Worm (Caenorhabditis elegans): ENCODE measurements around the gene popl-5.

Gene popl-5

DNA sequence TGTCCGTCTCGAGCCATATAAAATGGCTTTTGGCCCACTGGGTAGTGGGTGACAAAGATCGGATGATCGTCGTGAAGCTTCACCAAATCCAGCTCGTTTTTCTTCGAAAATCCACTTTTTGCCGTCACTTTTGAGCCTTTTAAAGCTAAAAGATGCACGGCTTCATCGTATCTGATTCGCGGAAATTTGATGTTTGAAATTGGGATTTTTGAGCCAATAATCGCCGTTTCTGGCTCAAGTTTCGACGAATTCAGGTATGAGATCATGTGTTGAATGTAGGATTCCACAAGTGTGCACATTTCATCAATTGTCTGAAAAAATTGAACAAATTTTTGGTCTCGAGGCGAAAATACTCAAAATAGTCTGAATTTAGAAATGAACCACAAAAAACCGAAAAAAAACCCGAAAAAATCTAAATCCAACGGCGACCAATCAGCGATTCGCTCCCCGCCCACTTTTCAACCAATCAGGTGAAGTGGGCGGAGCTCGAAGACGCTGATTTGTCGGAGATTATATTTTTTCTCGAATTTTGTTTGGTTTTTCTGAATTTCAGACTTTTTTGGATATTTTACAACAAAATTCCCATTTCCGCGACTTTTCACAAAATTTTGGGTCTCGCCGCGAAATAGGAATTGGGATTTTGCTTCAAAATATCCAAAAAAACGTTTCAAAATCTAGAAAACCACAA, 1.7 kb upstream of the popl-5 start:
- TF ChIP-seq Y79H2A.3 (GFP tag; conservative IDR thresholded peaks at IDR 0.05) = no peak
- TF ChIP-seq nhr-90 (tag; optimal IDR thresholded peaks at IDR 0.05) = no peak
- no peak for TF ChIP-seq snpc-1.1 (tag; optimal IDR thresholded peaks at IDR 0.05; ENCODE audit: insufficient read depth)
- no peak for TF ChIP-seq snpc-3.4 (tag; optimal IDR thresholded peaks at IDR 0.05)
- TF ChIP-seq ceh-40 (GFP tag; IDR thresholded peaks at IDR 0.05) = no peak
- no peak for TF ChIP-seq chd-7 (tag; optimal IDR thresholded peaks at IDR 0.05)
- no peak for TF ChIP-seq K12H6.12 (tag; optimal IDR thresholded peaks at IDR 0.05)
- TF ChIP-seq gei-17 (GFP tag; optimal IDR thresholded peaks at IDR 0.05) = no peak
- TF ChIP-seq dpff-1 (tag; optimal IDR thresholded peaks at IDR 0.05) = no peak
- TF ChIP-seq efl-1 (GFP tag; optimal IDR thresholded peaks at IDR 0.05) = no peak
- TF ChIP-seq tbx-9 (tag; optimal IDR thresholded peaks at IDR 0.05; ENCODE audit: borderline replicate concordance) = no peak
- TF ChIP-seq lag-1 (GFP tag; IDR thresholded peaks at IDR 0.05) = no peak
- no peak for TF ChIP-seq rpc-1 (optimal IDR thresholded peaks at IDR 0.05)
- TF ChIP-seq rpc-1 (tag; optimal IDR thresholded peaks at IDR 0.05) = no peak
- TF ChIP-seq ceh-100 (GFP tag; IDR thresholded peaks at IDR 0.05) = no peak
- TF ChIP-seq snpc-4 (GFP tag; optimal IDR thresholded peaks at IDR 0.05) = no peak
- TF ChIP-seq snpc-4 (tag; optimal IDR thresholded peaks at IDR 0.05) = no peak
- no peak for TF ChIP-seq ZK185.1 (tag; optimal IDR thresholded peaks at IDR 0.05; ENCODE audit: poor library complexity, severe bottlenecking)
- no peak for TF ChIP-seq cebp-1 (GFP tag; IDR thresholded peaks at IDR 0.05)
- TF ChIP-seq cebp-1 (tag; optimal IDR thresholded peaks at IDR 0.05) = no peak
- TF ChIP-seq ets-4 (GFP tag; optimal IDR thresholded peaks at IDR 0.05) = no peak

DNA sequence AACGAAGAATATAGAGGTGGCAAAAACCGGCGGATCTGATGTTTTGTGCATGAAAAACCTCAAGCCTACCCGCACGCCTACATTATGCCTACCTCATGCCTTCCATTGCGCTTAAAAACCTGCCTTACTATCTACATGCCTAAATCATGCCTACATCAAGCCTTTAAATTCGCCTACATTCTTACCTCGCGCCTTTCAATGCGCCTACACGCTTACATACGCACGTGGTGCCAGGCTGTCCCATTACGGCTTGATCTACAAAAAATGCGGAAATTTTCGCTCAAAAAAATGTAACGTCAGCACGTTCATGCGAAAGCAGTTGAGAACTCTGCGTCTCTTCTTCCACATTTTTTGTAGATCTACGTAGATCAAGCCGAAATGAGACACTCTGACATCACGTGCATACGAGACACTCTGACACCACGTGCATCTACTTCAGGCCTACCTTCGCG, 3.0 kb downstream of the popl-5 start, which contains the start of gene fbxa-220:
TSS of gene fbxa-220 (minus strand) at position 51 of the 452 bp plus-strand sequence.
- TF ChIP-seq mes-4 (tag; optimal IDR thresholded peaks at IDR 0.05) = no peak
- no peak for TF ChIP-seq unc-130 (GFP tag; optimal IDR thresholded peaks at IDR 0.05)
- no peak for TF ChIP-seq lsy-27 (tag; optimal IDR thresholded peaks at IDR 0.05; ENCODE audit: borderline replicate concordance, insufficient read depth)
- TF ChIP-seq aptf-2 (GFP tag; conservative IDR thresholded peaks at IDR 0.05) = no peak
- no peak for TF ChIP-seq madf-6 (GFP tag; IDR thresholded peaks at IDR 0.05)
- TF ChIP-seq somi-1 (GFP tag; optimal IDR thresholded peaks at IDR 0.05) = no peak
- TF ChIP-seq zfh-2 (GFP tag; conservative IDR thresholded peaks at IDR 0.05) = no peak

DNA sequence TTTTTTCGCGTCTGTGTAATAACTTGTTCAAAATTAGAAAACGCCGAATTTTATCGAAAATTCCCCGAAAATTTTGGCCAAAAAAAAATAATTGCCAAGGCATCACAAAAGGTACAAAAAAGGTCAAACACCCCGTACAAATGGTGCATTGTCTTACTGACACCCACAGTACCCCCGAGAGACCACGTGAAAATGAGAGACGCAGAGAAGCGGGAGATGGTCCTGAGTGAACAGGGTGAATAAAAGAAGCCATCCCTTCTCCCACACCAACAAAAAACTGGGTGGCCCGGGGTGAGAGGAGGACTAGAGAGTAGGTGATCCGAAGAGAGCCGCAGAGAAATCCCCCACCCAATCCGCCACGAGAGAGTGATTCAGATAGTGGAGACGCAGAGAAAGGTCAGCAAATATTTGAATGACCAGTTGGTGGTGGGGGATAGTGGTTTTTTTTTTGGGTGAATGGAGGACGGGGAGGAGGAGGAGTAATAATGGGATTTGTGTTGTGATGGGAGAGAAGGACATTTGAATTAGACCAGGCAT, 5.8 kb downstream of the popl-5 start:
- TF ChIP-seq T26A5.8 (tag; optimal IDR thresholded peaks at IDR 0.05) = no peak
- TF ChIP-seq zfh-2 (GFP tag; conservative IDR thresholded peaks at IDR 0.05) = peak; percentile 55
- peak; percentile 44; the same call in 1 of the 2 replicates for TF ChIP-seq hmg-1.2 (GFP tag; IDR thresholded peaks at IDR 0.05)

DNA sequence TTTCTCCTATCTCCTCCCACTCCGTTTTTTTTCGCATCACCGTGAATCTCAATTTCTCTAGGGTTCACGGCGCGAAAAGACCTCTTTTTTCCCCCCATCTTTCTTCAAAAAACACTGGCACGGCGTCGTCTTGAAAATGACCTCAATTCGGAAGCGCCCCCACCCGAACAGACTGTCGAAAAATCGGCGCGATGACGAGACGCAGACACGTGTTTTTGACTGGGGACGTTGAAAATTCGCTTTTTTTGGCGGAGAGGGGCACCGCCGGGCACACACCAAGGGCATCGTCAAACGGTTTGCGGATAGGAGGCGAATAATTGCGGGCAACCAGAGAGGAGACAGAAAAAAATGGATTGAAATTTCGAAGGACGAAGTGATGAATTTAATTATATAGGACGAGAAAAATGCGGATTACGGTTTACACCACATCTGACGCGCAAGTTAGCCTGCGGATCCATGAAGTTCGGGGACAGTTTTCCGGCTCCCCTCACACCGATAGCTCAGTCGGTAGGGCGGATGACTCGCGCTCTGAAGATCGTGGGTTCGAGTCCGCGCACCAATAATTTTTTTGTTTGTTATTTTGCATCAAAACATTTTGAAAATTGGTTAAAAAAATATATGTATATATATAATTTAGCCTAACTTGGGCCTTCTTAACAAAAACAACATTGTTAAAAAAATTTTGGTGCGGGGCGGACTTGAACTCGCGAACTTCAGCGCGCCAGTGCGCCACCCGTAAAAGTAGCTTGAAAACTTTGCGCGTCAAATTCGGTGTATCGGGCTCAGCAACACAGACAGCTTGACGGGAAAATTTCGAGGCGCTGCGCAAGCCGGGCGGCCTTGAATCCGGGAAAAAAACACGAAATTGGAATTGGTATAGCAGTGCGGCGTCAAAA, 8.4 kb downstream of the popl-5 start:
- TF ChIP-seq die-1 (tag; optimal IDR thresholded peaks at IDR 0.05) (no peak), B0261.1 (tag; optimal IDR thresholded peaks at IDR 0.05) (peak; percentile 20), Y53G8AR.9 (GFP tag; conservative IDR thresholded peaks at IDR 0.05) (no peak), lin-54 (GFP tag; optimal IDR thresholded peaks at IDR 0.05) (no peak), tbp1 (GFP tag; optimal IDR thresholded peaks at IDR 0.05) (peak; percentile 73), bed-2 (GFP tag; IDR thresholded peaks at IDR 0.05) (no peak), rpc-1 (optimal IDR thresholded peaks at IDR 0.05) (no peak), rpc-1 (tag; optimal IDR thresholded peaks at IDR 0.05) (peak; percentile 56), lsl-1 (GFP tag; optimal IDR thresholded peaks at IDR 0.05) (peak; percentile 6), zfh-2 (GFP tag; conservative IDR thresholded peaks at IDR 0.05) (0 out of 2 replicates have a peak, but pooled peaks have one; percentile 49)

Data from whole organism, young adult.